Worm (Caenorhabditis elegans) whole organism, late embryonic: ENCODE data around the gene nas-25.

ENCODE experiments used
- C08G9.2 ChIP-seq: sonication (generic microtip); optimal IDR thresholded peaks from 2 replicates; lab custom pipeline; 2016; ENCODE audit warnings: mild to moderate bottlenecking, missing genetic modification characterization, moderate library complexity, missing compliant biosample characterization
- C38D4.7 ChIP-seq: fragments of 200-800 bp; sonication (Bioruptor generic); optimal IDR thresholded peaks from 2 replicates; lab custom pipeline; 2018; ENCODE audit warnings: mild to moderate bottlenecking, missing genetic modification characterization, moderate library complexity, missing compliant biosample characterization
- F13H6.1 ChIP-seq: sonication (generic microtip); optimal IDR thresholded peaks from 2 replicates; lab custom pipeline; 2016; ENCODE audit warnings: missing genetic modification characterization, missing compliant biosample characterization
- K02D7.2 ChIP-seq: sonication (generic microtip); optimal IDR thresholded peaks from 2 replicates; lab custom pipeline; 2017; ENCODE audit warnings: mild to moderate bottlenecking, missing genetic modification characterization, missing compliant biosample characterization
- K09A11.1 ChIP-seq: sonication (generic microtip); optimal IDR thresholded peaks from 2 replicates; lab custom pipeline; 2017; ENCODE audit warnings: antibody characterized with exemption, mild to moderate bottlenecking, missing genetic modification characterization, missing compliant biosample characterization; ENCODE audit not compliant: insufficient read depth
- T23F11.4 ChIP-seq: fragments of 200-800 bp; sonication (Bioruptor generic); optimal IDR thresholded peaks from 2 replicates; lab custom pipeline; 2018; ENCODE audit warnings: mild to moderate bottlenecking, missing genetic modification characterization, missing compliant biosample characterization
- Y22D7AL.16 ChIP-seq: sonication (generic microtip); optimal IDR thresholded peaks from 2 replicates; lab custom pipeline; 2016; ENCODE audit warnings: missing genetic modification characterization, missing compliant biosample characterization
- ahr-1 ChIP-seq: sonication (generic microtip); optimal IDR thresholded peaks from 2 replicates; lab custom pipeline; 2016; ENCODE audit warnings: missing genetic modification characterization, missing compliant biosample characterization
- ama-1 ChIP-seq: fragments of 150-350 bp; optimal IDR thresholded peaks from 2 replicates; lab custom pipeline; 2014
- ceh-22 ChIP-seq: sonication (generic microtip); optimal IDR thresholded peaks from 2 replicates; lab custom pipeline; 2017; ENCODE audit warnings: missing biosample characterization, missing genetic modification characterization
- ceh-24 ChIP-seq: sonication (generic microtip); optimal IDR thresholded peaks from 2 replicates; lab custom pipeline; 2016; ENCODE audit warnings: mild to moderate bottlenecking, missing genetic modification characterization, missing compliant biosample characterization
- ceh-31 ChIP-seq: sonication (generic microtip); optimal IDR thresholded peaks from 2 replicates; lab custom pipeline; 2016; ENCODE audit warnings: missing genetic modification characterization, missing compliant biosample characterization
- ceh-34 ChIP-seq: sonication (generic microtip); optimal IDR thresholded peaks from 2 replicates; lab custom pipeline; 2016; ENCODE audit warnings: mild to moderate bottlenecking, missing genetic modification characterization, missing compliant biosample characterization
- ceh-45 ChIP-seq: fragments of 200-800 bp; sonication (Bioruptor generic); IDR thresholded peaks from 2 replicates; pipeline ENCODE4 v1.3.6; 2022; ENCODE audit warnings: missing genetic modification reagents, missing genetic modification characterization, missing compliant biosample characterization
- ceh-6 ChIP-seq: fragments of 200-800 bp; sonication (Bioruptor generic); optimal IDR thresholded peaks from 2 replicates; lab custom pipeline; 2018; ENCODE audit warnings: mild to moderate bottlenecking, missing genetic modification characterization, missing compliant biosample characterization
- ceh-9 ChIP-seq: sonication (generic microtip); optimal IDR thresholded peaks from 2 replicates; lab custom pipeline; 2016; ENCODE audit warnings: mild to moderate bottlenecking, missing genetic modification characterization, inconsistent platforms, missing compliant biosample characterization
- dve-1 ChIP-seq: sonication (generic microtip); optimal IDR thresholded peaks from 2 replicates; lab custom pipeline; 2017; ENCODE audit warnings: antibody characterized with exemption, mild to moderate bottlenecking, missing genetic modification characterization, missing compliant biosample characterization
- elt-2 ChIP-seq: sonication (generic microtip); optimal IDR thresholded peaks from 2 replicates; lab custom pipeline; 2016; ENCODE audit warnings: missing genetic modification reagents, missing genetic modification characterization, missing compliant biosample characterization
- ets-4 ChIP-seq: sonication (generic microtip); optimal IDR thresholded peaks from 2 replicates; lab custom pipeline; 2016; ENCODE audit warnings: missing genetic modification characterization, missing compliant biosample characterization
- fkh-6 ChIP-seq: sonication (generic microtip); optimal IDR thresholded peaks from 2 replicates; lab custom pipeline; 2016; ENCODE audit warnings: missing genetic modification characterization, missing compliant biosample characterization
- gmeb-2 ChIP-seq: sonication (generic microtip); optimal IDR thresholded peaks from 2 replicates; lab custom pipeline; 2016; ENCODE audit warnings: missing genetic modification characterization, inconsistent platforms, missing compliant biosample characterization
- hlh-13 ChIP-seq: fragments of 200-800 bp; sonication (Bioruptor generic); optimal IDR thresholded peaks from 2 replicates; lab custom pipeline; 2018; ENCODE audit warnings: mild to moderate bottlenecking, missing genetic modification characterization, missing compliant biosample characterization
- lin-11 ChIP-seq: fragments of 200-800 bp; sonication (Bioruptor generic); optimal IDR thresholded peaks from 2 replicates; lab custom pipeline; 2018; ENCODE audit warnings: mild to moderate bottlenecking, missing genetic modification characterization, missing compliant biosample characterization
- mec-3 ChIP-seq: sonication (generic microtip); optimal IDR thresholded peaks from 2 replicates; lab custom pipeline; 2016; ENCODE audit warnings: borderline replicate concordance, missing genetic modification characterization, missing compliant biosample characterization
- nfya-1 ChIP-seq: sonication (generic microtip); optimal IDR thresholded peaks from 2 replicates; lab custom pipeline; 2017; ENCODE audit warnings: missing genetic modification characterization, mild to moderate bottlenecking, missing compliant biosample characterization, antibody characterized with exemption, moderate library complexity
- odd-2 ChIP-seq: sonication (generic microtip); optimal IDR thresholded peaks from 2 replicates; lab custom pipeline; 2017; ENCODE audit warnings: antibody characterized with exemption, mild to moderate bottlenecking, missing genetic modification characterization, missing compliant biosample characterization
- pax-1 ChIP-seq: fragments of 150-350 bp; optimal IDR thresholded peaks from 2 replicates; lab custom pipeline; 2014; ENCODE audit warnings: missing biosample characterization, missing genetic modification characterization
- pqm-1 ChIP-seq: sonication (generic microtip); optimal IDR thresholded peaks from 2 replicates; lab custom pipeline; 2016; ENCODE audit warnings: missing genetic modification characterization, missing compliant biosample characterization
- ref-2 ChIP-seq: sonication (generic microtip); optimal IDR thresholded peaks from 2 replicates; lab custom pipeline; 2016; ENCODE audit warnings: missing genetic modification characterization, missing compliant biosample characterization
- sdc-2 ChIP-seq: sonication (generic microtip); optimal IDR thresholded peaks from 2 replicates; lab custom pipeline; 2016; ENCODE audit warnings: missing genotype, missing genetic modification characterization, missing compliant biosample characterization
- sox-2 ChIP-seq: fragments of 200-800 bp; sonication (Bioruptor generic); IDR thresholded peaks from 2 replicates; pipeline ENCODE4 v1.3.6; 2022; ENCODE audit warnings: missing genetic modification reagents, missing genetic modification characterization, missing compliant biosample characterization
- tbx-7 ChIP-seq: sonication (generic microtip); optimal IDR thresholded peaks from 2 replicates; lab custom pipeline; 2016; ENCODE audit warnings: missing genotype, missing genetic modification characterization, missing compliant biosample characterization
- zip-5 ChIP-seq: sonication (generic microtip); optimal IDR thresholded peaks from 2 replicates; lab custom pipeline; 2016; ENCODE audit warnings: missing genetic modification characterization, missing compliant biosample characterization

nas-25 gene

ce11 chrII:8859596-8859995, 33.7 kb downstream of the nas-25 start, which contains the start of gene snb-6:
Gene snb-6 (minus strand): TSS chrII:8859696.
- no peak for TF ChIP-seq gmeb-2 (tag; lab: Kevin White, UChicago)
- no peak for TF ChIP-seq fkh-6 (tag; lab: Kevin White, UChicago)
- TF ChIP-seq ceh-6 (GFP tag; lab: Kevin White, UChicago) = no peak
- TF ChIP-seq pqm-1 = no peak
- TF ChIP-seq nfya-1 = no peak
- TF ChIP-seq C38D4.7 (GFP tag; lab: Kevin White, UChicago) = no peak
- no peak for TF ChIP-seq ceh-22 (tag; lab: Kevin White, UChicago)
- TF ChIP-seq ceh-31 (tag; lab: Kevin White, UChicago) = no peak
- no peak for TF ChIP-seq F13H6.1 (tag; lab: Kevin White, UChicago)
- TF ChIP-seq ceh-45 (GFP tag; lab: Robert Waterston, UW) = no peak
- TF ChIP-seq mec-3 = no peak
- no peak for TF ChIP-seq C08G9.2 (tag; lab: Kevin White, UChicago)

ce11 chrII:8865078-8865477, 39.2 kb downstream of the nas-25 start, which contains the start of gene npr-20:
Gene npr-20 (minus strand): TSS chrII:8865178.
- TF ChIP-seq ceh-9 (tag; lab: Kevin White, UChicago) (no peak), pax-1 (tag; lab: Kevin White, UChicago) (no peak), K09A11.1 (tag; lab: Kevin White, UChicago) (no peak), odd-2 (tag; lab: Kevin White, UChicago) (no peak), tbx-7 (tag; lab: Kevin White, UChicago) (no peak), ceh-34 (tag; lab: Kevin White, UChicago) (no peak), sdc-2 (tag; lab: Kevin White, UChicago) (no peak), ceh-31 (tag; lab: Kevin White, UChicago) (no peak), lin-11 (tag; lab: Kevin White, UChicago) (no peak), ets-4 (tag; lab: Kevin White, UChicago) (no peak), ceh-45 (GFP tag; lab: Robert Waterston, UW) (no peak), zip-5 (tag; lab: Kevin White, UChicago) (no peak), ceh-24 (no peak), K02D7.2 (tag; lab: Kevin White, UChicago) (no peak), ceh-22 (tag; lab: Kevin White, UChicago) (no peak), ref-2 (tag; lab: Kevin White, UChicago) (no peak)

DNA sequence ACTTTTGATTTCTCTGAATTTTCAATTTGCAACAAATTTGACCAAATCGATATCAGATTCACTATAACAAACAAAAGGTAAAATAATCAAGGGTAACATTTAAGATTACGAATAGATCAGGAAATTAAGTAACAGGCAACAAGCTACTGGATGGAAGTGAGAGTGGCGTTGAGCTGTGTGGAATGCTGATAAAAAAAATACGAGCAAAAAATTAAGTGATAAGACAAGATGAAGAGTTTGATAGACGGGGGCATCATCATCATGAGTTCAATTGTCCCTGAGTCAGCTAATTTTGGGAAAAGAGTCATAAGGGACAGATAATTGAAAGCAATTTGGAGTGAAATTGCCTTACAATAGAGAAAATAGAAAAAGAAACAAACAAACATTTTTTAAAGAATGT, 41.0 kb downstream of the nas-25 start:
- peak; percentile 4 for TF ChIP-seq elt-2
- TF ChIP-seq ahr-1 = no peak

ce11 chrII:8873842-8874241, 48.0 kb downstream of the nas-25 start, which contains the start of gene T07D4.2:
Gene T07D4.2 (minus strand): TSS chrII:8873942.
- TF ChIP-seq T23F11.4 (GFP tag; lab: Kevin White, UChicago) (no peak), hlh-13 (GFP tag; lab: Kevin White, UChicago) (no peak), ref-2 (tag; lab: Kevin White, UChicago) (no peak), lin-11 (tag; lab: Kevin White, UChicago) (no peak), dve-1 (no peak), sox-2 (no peak), mec-3 (no peak), Y22D7AL.16 (tag; lab: Kevin White, UChicago) (no peak), ama-1 (lab: Kevin White, UChicago) (no peak)
